Fruit fly (Drosophila melanogaster): ENCODE measurements around the gene Nelf-A.

Gene Nelf-A

DNA sequence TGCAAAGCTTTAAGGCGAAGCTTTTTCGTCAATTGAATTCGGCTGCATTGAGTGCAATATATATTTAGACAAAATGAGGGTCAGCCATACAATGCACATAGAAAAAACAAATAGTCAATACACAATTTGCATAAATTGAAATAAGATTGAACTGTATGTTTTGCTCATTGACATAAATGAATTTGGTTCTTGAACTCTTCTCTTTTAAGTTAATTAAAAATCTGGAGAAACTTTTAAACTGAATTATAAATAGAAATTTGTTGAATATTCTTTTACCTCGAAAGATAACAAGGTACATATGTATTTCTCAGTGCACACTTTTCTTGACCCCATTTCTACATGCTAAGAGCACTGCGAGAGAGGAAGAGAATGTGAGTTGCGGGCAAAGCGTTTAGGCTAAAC is 17.2 kb upstream of the Nelf-A start (continued):
- TF ChIP-seq Hmx (GFP tag; optimal IDR thresholded peaks at IDR 0.05) (no peak), CG15601 (tag; optimal IDR thresholded peaks at IDR 0.05) (peak; percentile 32), gsb-n (tag; optimal IDR thresholded peaks at IDR 0.05) (peak; percentile 31), CG12942 (GFP tag; optimal IDR thresholded peaks at IDR 0.05) (no peak), E2f2 (GFP tag; IDR thresholded peaks at IDR 0.05) (0 out of 2 replicates have a peak, but pooled peaks have one; percentile 11), Hsf (GFP tag; optimal IDR thresholded peaks at IDR 0.05) (no peak), eve (GFP tag; optimal IDR thresholded peaks at IDR 0.05) (peak in 1 of 2 experiments; percentile 88), lbe (GFP tag; optimal IDR thresholded peaks at IDR 0.05) (no peak), CG15269 (tag; optimal IDR thresholded peaks at IDR 0.05) (no peak), yki (optimal IDR thresholded peaks at IDR 0.05) (no peak), bcd (GFP tag; optimal IDR thresholded peaks at IDR 0.05) (peak; percentile 10), pnt (GFP tag; optimal IDR thresholded peaks at IDR 0.05) (no peak), CG2712 (tag; optimal IDR thresholded peaks at IDR 0.05) (peak; percentile 62), jumu (GFP tag; optimal IDR thresholded peaks at IDR 0.05) (no peak), PHDP (tag; optimal IDR thresholded peaks at IDR 0.05) (peak; percentile 57), Asciz (GFP tag; optimal IDR thresholded peaks at IDR 0.05) (peak; percentile 66), CG9727 (GFP tag; optimal IDR thresholded peaks at IDR 0.05) (peak; percentile 3), Eip74EF (GFP tag; optimal IDR thresholded peaks at IDR 0.05) (no peak), CG3163 (GFP tag; optimal IDR thresholded peaks at IDR 0.05) (peak; percentile 52), CG11504 (tag; optimal IDR thresholded peaks at IDR 0.05) (peak; percentile 66), zfh1 (GFP tag; IDR thresholded peaks at IDR 0.05) (peak; percentile 47; the same call in 2 of the 3 replicates), nerfin-1 (tag; optimal IDR thresholded peaks at IDR 0.05) (peak; percentile 40), CG13424 (tag; optimal IDR thresholded peaks at IDR 0.05) (peak; percentile 52), CG9609 (GFP tag; optimal IDR thresholded peaks at IDR 0.05) (no peak), trem (tag; optimal IDR thresholded peaks at IDR 0.05) (peak; percentile 40), bsh (GFP tag; optimal IDR thresholded peaks at IDR 0.05) (peak in 1 of 2 experiments; percentile 53), ERR (GFP tag; optimal IDR thresholded peaks at IDR 0.05) (no peak), ci (GFP tag; IDR thresholded peaks at IDR 0.05) (peak; percentile 28; the same call in 2 of the 3 replicates), Med (GFP tag) (no peak), dysf (GFP tag; IDR thresholded peaks at IDR 0.05) (peak; percentile 5; the same call in 1 of the 3 replicates), Gsc (GFP tag; IDR thresholded peaks at IDR 0.05) (no peak), CG17829 (tag; optimal IDR thresholded peaks at IDR 0.05) (peak; percentile 15), Camta (GFP tag; optimal IDR thresholded peaks at IDR 0.05) (no peak), D19A (tag; optimal IDR thresholded peaks at IDR 0.05) (peak; percentile 44), CG7357 (GFP tag; IDR thresholded peaks at IDR 0.05) (no peak), gcm (GFP tag; optimal IDR thresholded peaks at IDR 0.05) (peak; percentile 49), scrt (GFP tag; optimal IDR thresholded peaks at IDR 0.05) (no peak), CG32772 (GFP tag; IDR thresholded peaks at IDR 0.05) (peak; percentile 24; the same call in 1 of the 2 replicates), CG10462 (GFP tag; optimal IDR thresholded peaks at IDR 0.05) (no peak), ind (GFP tag; optimal IDR thresholded peaks at IDR 0.05) (no peak), Ravus (GFP tag; IDR thresholded peaks at IDR 0.05) (no peak), gsb (GFP tag; IDR thresholded peaks at IDR 0.05) (no peak), dmrt99B (tag; optimal IDR thresholded peaks at IDR 0.05) (peak; percentile 62), GATAe (GFP tag; conservative IDR thresholded peaks at IDR 0.05) (no peak), insv (GFP tag; optimal IDR thresholded peaks at IDR 0.05) (no peak), CG9932 (GFP tag; IDR thresholded peaks at IDR 0.05) (no peak), ATbp (GFP tag; optimal IDR thresholded peaks at IDR 0.05) (peak; percentile 47), crp (GFP tag; optimal IDR thresholded peaks at IDR 0.05) (no peak), hkb (optimal IDR thresholded peaks at IDR 0.05) (no peak), hkb (GFP tag; IDR thresholded peaks at IDR 0.05) (no peak), gce (GFP tag; IDR thresholded peaks at IDR 0.05) (0 out of 3 replicates have a peak, but pooled peaks have one; percentile 43), ro (GFP tag; IDR thresholded peaks at IDR 0.05) (no peak)
